Fruit fly (Drosophila melanogaster) whole organism, embryonic: Measurements from ENCODE around the gene Utx.
A peak's percentile ranks its signal among the peaks of the same experiment; 100 is the strongest.

Source experiments
- BEAF-32 ChIP-seq: fragments of 200-800 bp; sonication (Bioruptor generic); optimal IDR thresholded peaks from 3 replicates; lab custom pipeline; 2017; ENCODE audit warnings: missing biosample characterization, missing genetic modification characterization, mild to moderate bottlenecking, moderate library complexity, missing genetic modification reagents
- Bgb ChIP-seq: fragments of 200-800 bp; sonication (Bioruptor generic); IDR thresholded peaks from 2 replicates; pipeline ENCODE4 v1.3.6; 2022; ENCODE audit warnings: missing biosample characterization, missing genetic modification characterization; ENCODE audit not compliant: partially characterized antibody
- CG1024 ChIP-seq: fragments of 200-800 bp; sonication (Bioruptor generic); IDR thresholded peaks from 2 replicates; pipeline ENCODE4 v1.3.6; 2022; ENCODE audit warnings: missing biosample characterization, missing genetic modification characterization
- CG10267 ChIP-seq: fragments of 200-800 bp; sonication (Bioruptor generic); optimal IDR thresholded peaks from 2 replicates; lab custom pipeline; 2018; ENCODE audit warnings: missing biosample characterization, mild to moderate bottlenecking, missing genetic modification characterization, moderate library complexity
- CG11723 ChIP-seq: fragments of 200-800 bp; sonication (Bioruptor generic); optimal IDR thresholded peaks from 2 replicates; lab custom pipeline; 2017; ENCODE audit warnings: missing biosample characterization, mild to moderate bottlenecking, missing genetic modification characterization
- CG12155 ChIP-seq: fragments of 200-800 bp; sonication (Bioruptor generic); optimal IDR thresholded peaks from 3 replicates; lab custom pipeline; 2016; ENCODE audit warnings: missing biosample characterization, missing genetic modification characterization
- CG13624 ChIP-seq: fragments of 200-800 bp; sonication (Bioruptor generic); optimal IDR thresholded peaks from 2 replicates; lab custom pipeline; 2016; ENCODE audit warnings: missing biosample characterization, missing genetic modification characterization
- CG14441 ChIP-seq: fragments of 200-800 bp; sonication (Bioruptor generic); IDR thresholded peaks from 2 replicates; pipeline ENCODE4 v1.3.6; 2022; ENCODE audit warnings: missing biosample characterization, missing genetic modification characterization
- CG14860 ChIP-seq: fragments of 200-800 bp; sonication (Bioruptor generic); IDR thresholded peaks from 3 replicates; pipeline ENCODE4 v1.3.6; 2022; ENCODE audit warnings: missing biosample characterization, missing genetic modification characterization; ENCODE audit not compliant: partially characterized antibody
- CG15514 ChIP-seq: fragments of 200-800 bp; sonication (Bioruptor generic); optimal IDR thresholded peaks from 3 replicates; lab custom pipeline; 2017; ENCODE audit warnings: missing biosample characterization, missing genetic modification characterization, mild to moderate bottlenecking, moderate library complexity, missing genetic modification reagents
- CG16813 ChIP-seq: fragments of 200-800 bp; sonication (Bioruptor generic); IDR thresholded peaks from 3 replicates; pipeline ENCODE4 v1.3.6; 2022; ENCODE audit warnings: missing biosample characterization, missing genetic modification characterization; ENCODE audit not compliant: partially characterized antibody
- CG2129 ChIP-seq: fragments of 200-800 bp; sonication (Bioruptor generic); IDR thresholded peaks from 2 replicates; pipeline ENCODE4 v1.3.6; 2022; ENCODE audit warnings: missing biosample characterization, missing genetic modification characterization; ENCODE audit not compliant: partially characterized antibody
- CG30020 ChIP-seq: fragments of 200-800 bp; optimal IDR thresholded peaks from 2 replicates; lab custom pipeline; 2019; ENCODE audit warnings: missing biosample characterization, mild to moderate bottlenecking, missing genetic modification characterization, moderate library complexity
- CG3726 ChIP-seq: fragments of 200-800 bp; sonication (Bioruptor generic); IDR thresholded peaks from 3 replicates; pipeline ENCODE4, ENCODE4 v1.3.6; 2022; ENCODE audit warnings: missing biosample characterization, missing genetic modification characterization
- CG3995 ChIP-seq: fragments of 200-800 bp; sonication (Bioruptor generic); optimal IDR thresholded peaks from 3 replicates; lab custom pipeline; 2016; ENCODE audit warnings: missing biosample characterization, missing genetic modification characterization
- CG42726 ChIP-seq: fragments of 200-800 bp; sonication (Bioruptor generic); IDR thresholded peaks from 2 replicates; pipeline ENCODE4 v1.3.6; 2022; ENCODE audit warnings: missing biosample characterization, missing genetic modification characterization; ENCODE audit not compliant: partially characterized antibody
- CG4617 ChIP-seq: fragments of 200-800 bp; sonication (Bioruptor generic); optimal IDR thresholded peaks from 3 replicates; lab custom pipeline; 2016; ENCODE audit warnings: missing biosample characterization, missing genetic modification characterization, borderline replicate concordance
- CG7357 ChIP-seq: fragments of 200-800 bp; sonication (Bioruptor generic); IDR thresholded peaks from 3 replicates; pipeline ENCODE4 v1.3.6; 2022; ENCODE audit warnings: missing biosample characterization, missing genetic modification characterization
- CG7963 ChIP-seq: fragments of 200-800 bp; sonication (Bioruptor generic); IDR thresholded peaks from 3 replicates; pipeline ENCODE4 v1.3.6; 2022; ENCODE audit warnings: missing biosample characterization, missing genetic modification characterization; ENCODE audit not compliant: partially characterized antibody
- CG8281 ChIP-seq: fragments of 200-800 bp; sonication (Bioruptor generic); optimal IDR thresholded peaks from 2 replicates; lab custom pipeline; 2018; ENCODE audit warnings: missing biosample characterization, mild to moderate bottlenecking, missing genetic modification characterization, moderate library complexity
- CG8290 ChIP-seq, 3 experiments: fragments of 200-800 bp; sonication (Bioruptor generic); optimal IDR thresholded peaks; 2 replicates each; lab custom pipeline; 2016 to 2019; ENCODE audit warnings: missing biosample characterization in 3 of 3, missing genetic modification characterization in 3 of 3, mild to moderate bottlenecking in 2 of 3, moderate library complexity in 1 of 3
- Dbx ChIP-seq: fragments of 200-800 bp; sonication (Bioruptor generic); IDR thresholded peaks from 3 replicates; pipeline ENCODE4 v1.3.6; 2022; ENCODE audit warnings: missing biosample characterization, missing genetic modification characterization
- Dp ChIP-seq: fragments of 200-800 bp; sonication (Bioruptor generic); optimal IDR thresholded peaks from 2 replicates; lab custom pipeline; 2018; ENCODE audit warnings: missing biosample characterization, mild to moderate bottlenecking, missing genetic modification characterization, moderate library complexity
- H15 ChIP-seq: fragments of 200-800 bp; sonication (Bioruptor generic); IDR thresholded peaks from 3 replicates; pipeline ENCODE4 v1.3.6; 2022; ENCODE audit warnings: missing biosample characterization, missing genetic modification characterization
- HmgZ ChIP-seq: fragments of 200-800 bp; sonication (Bioruptor generic); optimal IDR thresholded peaks from 2 replicates; lab custom pipeline; 2018; ENCODE audit warnings: missing biosample characterization, mild to moderate bottlenecking, missing genetic modification characterization
- Myb ChIP-seq: fragments of 200-800 bp; sonication (Bioruptor generic); optimal IDR thresholded peaks from 2 replicates; lab custom pipeline; 2016; ENCODE audit warnings: missing biosample characterization, missing genetic modification characterization
- Scr ChIP-seq: fragments of 200-800 bp; sonication (Bioruptor generic); IDR thresholded peaks from 2 replicates; pipeline ENCODE4 v1.3.6; 2022; ENCODE audit warnings: missing biosample characterization, missing genetic modification characterization; ENCODE audit not compliant: partially characterized antibody
- Sry-δ ChIP-seq: fragments of 200-800 bp; sonication (Bioruptor generic); optimal IDR thresholded peaks from 2 replicates; lab custom pipeline; 2016; ENCODE audit warnings: missing biosample characterization, missing genetic modification characterization
- TFAM ChIP-seq: fragments of 200-800 bp; sonication (Bioruptor generic); optimal IDR thresholded peaks from 2 replicates; lab custom pipeline; 2017; ENCODE audit warnings: missing biosample characterization, missing genetic modification characterization, inconsistent platforms
- bbx ChIP-seq: fragments of 200-800 bp; sonication (Bioruptor generic); IDR thresholded peaks from 2 replicates; pipeline ENCODE4 v1.3.6; 2022; ENCODE audit warnings: missing biosample characterization, missing genetic modification characterization; ENCODE audit not compliant: partially characterized antibody
- br ChIP-seq: fragments of >200 bp; optimal IDR thresholded peaks from 2 replicates; lab custom pipeline; 2017
- en ChIP-seq: fragments of 200-800 bp; sonication (Bioruptor generic); optimal IDR thresholded peaks from 2 replicates; lab custom pipeline; 2016; ENCODE audit warnings: missing biosample characterization, missing genetic modification characterization
- fru ChIP-seq: fragments of >200 bp; optimal IDR thresholded peaks from 2 replicates; lab custom pipeline; 2017
- gro ChIP-seq: fragments of 200-800 bp; sonication (Bioruptor generic); optimal IDR thresholded peaks from 2 replicates; lab custom pipeline; 2016; ENCODE audit warnings: missing biosample characterization, missing genetic modification characterization
- gt ChIP-seq: fragments of 200-800 bp; sonication (Bioruptor generic); IDR thresholded peaks from 2 replicates; pipeline ENCODE4 v1.3.6; 2022; ENCODE audit warnings: missing biosample characterization, missing genetic modification characterization
- hb ChIP-seq: fragments of 200-800 bp; sonication (Bioruptor generic); IDR thresholded peaks from 3 replicates; pipeline ENCODE4 v1.3.6; 2022; ENCODE audit warnings: missing biosample characterization, missing genetic modification characterization; ENCODE audit not compliant: partially characterized antibody
- hbn ChIP-seq: fragments of 200-800 bp; sonication (Bioruptor generic); IDR thresholded peaks from 2 replicates; pipeline ENCODE4 v1.3.6; 2022; ENCODE audit warnings: missing biosample characterization, missing genetic modification characterization; ENCODE audit not compliant: partially characterized antibody
- inv ChIP-seq: fragments of 200-800 bp; sonication (Bioruptor generic); IDR thresholded peaks from 2 replicates; pipeline ENCODE4 v1.3.6; 2022; ENCODE audit warnings: missing biosample characterization, missing genetic modification characterization; ENCODE audit not compliant: partially characterized antibody
- knrl ChIP-seq: fragments of 200-800 bp; sonication (Bioruptor generic); IDR thresholded peaks from 3 replicates; pipeline ENCODE4 v1.3.6; 2022; ENCODE audit warnings: missing biosample characterization, missing genetic modification characterization; ENCODE audit not compliant: partially characterized antibody
- mld ChIP-seq: fragments of 200-800 bp; sonication (Bioruptor generic); IDR thresholded peaks from 3 replicates; pipeline ENCODE4 v1.3.6; 2022; ENCODE audit warnings: missing biosample characterization, missing genetic modification characterization; ENCODE audit not compliant: partially characterized antibody
- nerfin-2 ChIP-seq: fragments of 200-800 bp; sonication (Bioruptor generic); IDR thresholded peaks from 2 replicates; pipeline ENCODE4 v1.3.6; 2022; ENCODE audit warnings: missing biosample characterization, missing genetic modification characterization; ENCODE audit not compliant: partially characterized antibody
- pfk ChIP-seq: fragments of 200-800 bp; sonication (Bioruptor generic); optimal IDR thresholded peaks from 2 replicates; lab custom pipeline; 2018; ENCODE audit warnings: missing biosample characterization, mild to moderate bottlenecking, missing genetic modification characterization, moderate library complexity
- phol ChIP-seq: fragments of 200-800 bp; sonication (Bioruptor generic); optimal IDR thresholded peaks from 3 replicates; lab custom pipeline; 2018; ENCODE audit warnings: missing biosample characterization, mild to moderate bottlenecking, missing genetic modification characterization, moderate library complexity
- pros ChIP-seq: fragments of 200-800 bp; sonication (Bioruptor generic); optimal IDR thresholded peaks from 3 replicates; lab custom pipeline; 2019; ENCODE audit warnings: missing biosample characterization, mild to moderate bottlenecking, missing genetic modification characterization, moderate library complexity
- pzg ChIP-seq: fragments of 200-800 bp; sonication (Bioruptor generic); optimal IDR thresholded peaks from 3 replicates; lab custom pipeline; 2018; ENCODE audit warnings: missing biosample characterization, mild to moderate bottlenecking, missing genetic modification characterization, moderate library complexity
- slbo ChIP-seq: fragments of 200-800 bp; sonication (Bioruptor generic); IDR thresholded peaks from 2 replicates; pipeline ENCODE4 v1.3.6; 2022; ENCODE audit warnings: missing biosample characterization, missing genetic modification characterization
- unpg ChIP-seq: fragments of 200-800 bp; sonication (Bioruptor generic); optimal IDR thresholded peaks from 3 replicates; lab custom pipeline; 2018; ENCODE audit warnings: missing biosample characterization, mild to moderate bottlenecking, missing genetic modification characterization, moderate library complexity
- vnd ChIP-seq: fragments of 200-800 bp; sonication (Bioruptor generic); IDR thresholded peaks from 3 replicates; pipeline ENCODE4 v1.3.6; 2022; ENCODE audit warnings: missing biosample characterization, missing genetic modification characterization; ENCODE audit not compliant: partially characterized antibody

Gene Utx

DNA sequence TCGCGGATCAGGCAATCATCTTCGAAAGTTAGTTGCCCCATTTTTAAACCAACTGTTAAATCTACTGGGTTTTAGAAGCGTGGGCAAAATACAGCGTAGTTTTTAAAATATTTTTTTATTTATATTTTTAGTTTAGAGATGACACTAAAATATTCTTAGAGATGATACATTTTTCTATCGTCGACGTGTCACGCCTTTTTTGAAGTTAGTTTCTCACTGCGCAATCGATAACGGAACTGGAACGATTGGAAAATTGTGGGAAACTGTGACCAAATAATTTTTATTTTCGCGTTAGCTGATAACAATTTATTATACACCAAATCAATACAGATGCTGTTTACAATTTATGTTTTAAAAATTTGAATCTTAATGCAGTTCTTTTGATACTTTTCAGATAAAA is at the start of gene Utx:
TSS of gene Utx (minus strand) at position 154 of the 400 bp plus-strand sequence.
- TF ChIP-seq inv (peak; percentile 88), CG3995 (GFP tag; lab: Kevin White, UChicago) (peak; percentile 96), Sry-δ (peak; percentile 92), CG7963 (GFP tag; lab: Robert Waterston, UW) (peak; percentile 51; the same call in 1 of the 3 replicates), CG14441 (GFP tag; lab: Robert Waterston, UW) (no peak), nerfin-2 (GFP tag; lab: Robert Waterston, UW) (peak; percentile 48; the same call in 1 of the 2 replicates), CG10267 (peak; percentile 24), H15 (GFP tag; lab: Robert Waterston, UW) (no peak), CG16813 (GFP tag; lab: Robert Waterston, UW) (peak; percentile 89), pzg (GFP tag; lab: Kevin White, UChicago) (peak; percentile 77), fru (lab: Kevin White, UChicago) (no peak), gt (GFP tag; lab: Robert Waterston, UW) (no peak), CG15514 (peak; percentile 67), CG2129 (peak; percentile 39; the same call in 1 of the 2 replicates), CG30020 (tag; lab: Kevin White, UChicago) (peak; percentile 96), CG11723 (GFP tag; lab: Kevin White, UChicago) (no peak), Scr (GFP tag; lab: Robert Waterston, UW) (peak; percentile 80), vnd (GFP tag; lab: Robert Waterston, UW) (peak; percentile 76), knrl (peak; percentile 92), Dbx (peak; percentile 23; the same call in 1 of the 3 replicates), mld (GFP tag; lab: Robert Waterston, UW) (peak; percentile 66; the same call in 1 of the 3 replicates), CG7357 (GFP tag; lab: Robert Waterston, UW) (peak; percentile 89), Bgb (GFP tag; lab: Robert Waterston, UW) (peak; percentile 88), unpg (GFP tag; lab: Kevin White, UChicago) (no peak), CG13624 (peak; percentile 5), phol (tag; lab: Kevin White, UChicago) (peak; percentile 29), BEAF-32 (GFP tag; lab: Kevin White, UChicago) (peak; percentile 88), hbn (GFP tag; lab: Robert Waterston, UW) (peak; percentile 72), Myb (GFP tag; lab: Kevin White, UChicago) (peak; percentile 71), slbo (peak; percentile 57; the same call in 1 of the 2 replicates), bbx (GFP tag; lab: Robert Waterston, UW) (peak; percentile 87), HmgZ (tag; lab: Kevin White, UChicago) (peak; percentile 3), CG8281 (tag; lab: Kevin White, UChicago) (no peak), Dp (GFP tag; lab: Kevin White, UChicago) (peak; percentile 45), CG8290 (GFP tag; optimal IDR thresholded peaks at IDR 0.05; lab: Kevin White, UChicago) (peak; percentile 5), CG8290 (tag; optimal IDR thresholded peaks at IDR 0.05; lab: Kevin White, UChicago) (no peak), TFAM (GFP tag; lab: Kevin White, UChicago) (no peak), CG1024 (GFP tag; lab: Robert Waterston, UW) (peak; percentile 81), CG12155 (GFP tag; lab: Kevin White, UChicago) (no peak), br (no peak), pfk (GFP tag; lab: Kevin White, UChicago) (peak; percentile 93), CG3726 (GFP tag; lab: Robert Waterston, UW) (no peak), gro (GFP tag; lab: Kevin White, UChicago) (peak; percentile 61), CG4617 (peak; percentile 55), CG42726 (GFP tag; lab: Robert Waterston, UW) (peak; percentile 91), hb (GFP tag; lab: Robert Waterston, UW) (peak; percentile 53; the same call in 2 of the 3 replicates), pros (GFP tag; lab: Kevin White, UChicago) (no peak), en (no peak), CG14860 (peak; percentile 75)
